Worm (Caenorhabditis elegans) whole organism, L3 larva: ENCODE measurements around the gene rps-4.

Experiments
- R02D3.7 ChIP-seq: fragments of 150-350 bp; optimal IDR thresholded peaks from 2 replicates; lab custom pipeline; 2014; ENCODE audit warnings: missing biosample characterization, missing genetic modification characterization
- fkh-10 ChIP-seq: sonication (generic microtip); optimal IDR thresholded peaks from 2 replicates; lab custom pipeline; 2017; ENCODE audit warnings: missing biosample characterization, missing genetic modification reagents, missing genetic modification characterization
- nhr-23 ChIP-seq: fragments of 150-350 bp; optimal IDR thresholded peaks from 2 replicates; lab custom pipeline; 2014; ENCODE audit warnings: missing biosample characterization, missing genetic modification reagents, missing genetic modification characterization
- nhr-237 ChIP-seq: fragments of 150-350 bp; optimal IDR thresholded peaks from 2 replicates; lab custom pipeline; 2014; ENCODE audit warnings: missing biosample characterization, missing genetic modification characterization
- nhr-76 ChIP-seq: fragments of 150-350 bp; sonication (generic microtip); optimal IDR thresholded peaks from 5 replicates; lab custom pipeline; 2014; ENCODE audit warnings: missing biosample characterization, missing genetic modification characterization

ce11 chrIV:7044552-7045139, 39.8 kb downstream of the rps-4 start, which contains the start of gene tin-9.1:
- TF ChIP-seq R02D3.7 (tag; lab: Kevin White, UChicago) (peak; percentile 2), nhr-237 (tag; lab: Kevin White, UChicago) (no peak), fkh-10 (GFP tag; lab: Kevin White, UChicago) (no peak), nhr-23 (tag; lab: Kevin White, UChicago) (peak; percentile 80), nhr-76 (no peak)
